Worm (Caenorhabditis elegans) whole organism, early embryonic: Measurements from ENCODE around the gene nstp-5.

Experiments used
- B0310.2 ChIP-seq: sonication (generic microtip); optimal IDR thresholded peaks from 2 replicates; lab custom pipeline; 2016; ENCODE audit warnings: mild to moderate bottlenecking, missing genetic modification characterization, missing compliant biosample characterization
- aly-1 ChIP-seq: sonication (generic microtip); optimal IDR thresholded peaks from 2 replicates; lab custom pipeline; 2016; ENCODE audit warnings: missing genetic modification characterization, missing compliant biosample characterization
- ama-1 ChIP-seq: fragments of 150-350 bp; optimal IDR thresholded peaks from 2 replicates; lab custom pipeline; 2014
- ceh-13 ChIP-seq: fragments of 200-800 bp; sonication (Bioruptor generic); optimal IDR thresholded peaks from 2 replicates; lab custom pipeline; 2018; ENCODE audit warnings: mild to moderate bottlenecking, missing genetic modification characterization, missing compliant biosample characterization
- hmbx-1 ChIP-seq: sonication (generic microtip); optimal IDR thresholded peaks from 2 replicates; lab custom pipeline; 2016; ENCODE audit warnings: mild to moderate bottlenecking, missing genetic modification characterization, missing compliant biosample characterization
- hmg-4 ChIP-seq: fragments of 200-800 bp; sonication (Bioruptor generic); optimal IDR thresholded peaks from 2 replicates; lab custom pipeline; 2018; ENCODE audit warnings: mild to moderate bottlenecking, missing genetic modification characterization, missing compliant biosample characterization
- hnd-1 ChIP-seq: sonication (generic microtip); optimal IDR thresholded peaks from 2 replicates; lab custom pipeline; 2016; ENCODE audit warnings: missing genetic modification characterization, missing compliant biosample characterization
- pes-1 ChIP-seq: fragments of 200-800 bp; sonication (Bioruptor generic); IDR thresholded peaks from 2 replicates; pipeline ENCODE4 v1.3.6; 2022; ENCODE audit warnings: missing genetic modification reagents, missing genetic modification characterization, missing compliant biosample characterization
- sea-1 ChIP-seq: fragments of 200-800 bp; sonication (Bioruptor generic); conservative IDR thresholded peaks from 2 replicates; pipeline ENCODE4 v1.3.6; 2022; ENCODE audit warnings: missing genetic modification characterization, missing compliant biosample characterization
- tbx-37 ChIP-seq: fragments of 200-800 bp; sonication (Bioruptor generic); conservative IDR thresholded peaks from 2 replicates; pipeline ENCODE4 v1.3.6; 2022; ENCODE audit warnings: missing genetic modification reagents, missing genetic modification characterization, missing compliant biosample characterization

- TF ChIP-seq ama-1 (lab: Kevin White, UChicago), result no peak
- TF ChIP-seq pes-1 (GFP tag; lab: Robert Waterston, UW), result no peak
- TF ChIP-seq hmbx-1 (tag; lab: Kevin White, UChicago), result no peak
- TF ChIP-seq aly-1 (tag; lab: Kevin White, UChicago), result no peak
- TF ChIP-seq ceh-13 (GFP tag; lab: Kevin White, UChicago), result no peak
- TF ChIP-seq B0310.2, result no peak
- no peak for TF ChIP-seq hnd-1 (tag; lab: Kevin White, UChicago)
- no peak for TF ChIP-seq sea-1 (GFP tag; lab: Robert Waterston, UW)
- TF ChIP-seq tbx-37 (GFP tag; lab: Robert Waterston, UW), result no peak
- TF ChIP-seq hmg-4 (GFP tag; lab: Kevin White, UChicago), result no peak
Measured at ce11 chrIV:12842895-12843294, 12.5 kb upstream of the nstp-5 start.
